Worm (Caenorhabditis elegans) whole organism, early embryonic: ENCODE measurements around the gene C26E1.2.

Source experiments
- B0310.2 ChIP-seq: sonication (generic microtip); optimal IDR thresholded peaks from 2 replicates; lab custom pipeline; 2016; ENCODE audit warnings: mild to moderate bottlenecking, missing genetic modification characterization, missing compliant biosample characterization
- F13C5.2 ChIP-seq: sonication (generic microtip); optimal IDR thresholded peaks from 2 replicates; lab custom pipeline; 2017; ENCODE audit warnings: mild to moderate bottlenecking, missing genetic modification characterization, inconsistent platforms, missing compliant biosample characterization
- ama-1 ChIP-seq: fragments of 150-350 bp; optimal IDR thresholded peaks from 2 replicates; lab custom pipeline; 2014
- ets-7 ChIP-seq: sonication (generic microtip); optimal IDR thresholded peaks from 2 replicates; lab custom pipeline; 2016; ENCODE audit warnings: missing genotype, missing genetic modification characterization, missing compliant biosample characterization
- hmbx-1 ChIP-seq: sonication (generic microtip); optimal IDR thresholded peaks from 2 replicates; lab custom pipeline; 2016; ENCODE audit warnings: mild to moderate bottlenecking, missing genetic modification characterization, missing compliant biosample characterization
- pes-1 ChIP-seq: fragments of 200-800 bp; sonication (Bioruptor generic); IDR thresholded peaks from 2 replicates; pipeline ENCODE4 v1.3.6; 2022; ENCODE audit warnings: missing genetic modification reagents, missing genetic modification characterization, missing compliant biosample characterization
- tbx-11 ChIP-seq: fragments of 200-800 bp; sonication (Bioruptor generic); IDR thresholded peaks from 2 replicates; pipeline ENCODE4 v1.3.6; 2022; ENCODE audit warnings: missing genetic modification characterization, missing compliant biosample characterization
- tbx-37 ChIP-seq: fragments of 200-800 bp; sonication (Bioruptor generic); conservative IDR thresholded peaks from 2 replicates; pipeline ENCODE4 v1.3.6; 2022; ENCODE audit warnings: missing genetic modification reagents, missing genetic modification characterization, missing compliant biosample characterization
- tra-4 ChIP-seq: sonication (generic microtip); optimal IDR thresholded peaks from 2 replicates; lab custom pipeline; 2017; ENCODE audit warnings: missing genetic modification characterization, missing compliant biosample characterization

DNA sequence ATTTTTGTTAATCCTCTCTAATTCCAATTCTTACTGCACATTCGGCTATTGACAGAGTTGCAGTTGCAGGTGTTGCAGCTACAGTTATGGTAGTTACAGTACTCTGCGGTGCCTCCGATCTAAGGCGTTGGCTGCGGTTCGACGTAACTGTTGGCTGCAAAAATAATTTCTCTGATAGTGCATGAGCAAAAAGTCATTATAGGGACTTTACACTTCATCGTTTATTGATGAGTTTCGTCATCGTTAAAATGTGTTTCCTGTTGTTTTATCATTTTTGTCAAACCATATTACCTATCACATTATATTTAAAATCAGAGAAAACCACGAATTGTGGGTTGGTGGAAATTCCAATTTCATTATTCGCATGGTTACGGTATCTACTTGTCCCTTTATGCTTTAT lies 30.3 kb upstream of the C26E1.2 start:
- TF ChIP-seq tra-4 (tag; lab: Kevin White, UChicago) (no peak), ama-1 (lab: Kevin White, UChicago) (no peak), tbx-37 (GFP tag; lab: Robert Waterston, UW) (no peak), hmbx-1 (tag; lab: Kevin White, UChicago) (no peak), tbx-11 (GFP tag; lab: Robert Waterston, UW) (no peak), pes-1 (GFP tag; lab: Robert Waterston, UW) (no peak), B0310.2 (tag; lab: Kevin White, UChicago) (no peak), F13C5.2 (tag; lab: Kevin White, UChicago) (no peak), ets-7 (tag; lab: Kevin White, UChicago) (no peak)
